Fruit fly (Drosophila melanogaster) whole organism, embryonic: ENCODE data around the gene Vm32E.

Experiments used
- CG10979 ChIP-seq: fragments of 200-800 bp; sonication (Bioruptor generic); optimal IDR thresholded peaks from 2 replicates; lab custom pipeline; 2018; ENCODE audit warnings: missing biosample characterization, mild to moderate bottlenecking, missing genetic modification characterization, moderate library complexity
- CG12219 ChIP-seq: fragments of 200-800 bp; sonication (Bioruptor generic); optimal IDR thresholded peaks from 3 replicates; lab custom pipeline; 2018; ENCODE audit warnings: missing biosample characterization, mild to moderate bottlenecking, missing genetic modification characterization
- CG14050 ChIP-seq: fragments of 200-800 bp; sonication (Bioruptor generic); IDR thresholded peaks from 3 replicates; pipeline ENCODE4 v1.3.6; 2022; ENCODE audit warnings: missing biosample characterization, missing genetic modification characterization
- CG14441 ChIP-seq: fragments of 200-800 bp; sonication (Bioruptor generic); IDR thresholded peaks from 2 replicates; pipeline ENCODE4 v1.3.6; 2022; ENCODE audit warnings: missing biosample characterization, missing genetic modification characterization
- CG1603 ChIP-seq: fragments of 200-800 bp; sonication (Bioruptor generic); optimal IDR thresholded peaks from 2 replicates; lab custom pipeline; 2019; ENCODE audit warnings: missing biosample characterization, mild to moderate bottlenecking, missing genetic modification characterization, moderate library complexity
- CG18262 ChIP-seq: fragments of 200-800 bp; optimal IDR thresholded peaks from 3 replicates; lab custom pipeline; 2019; ENCODE audit warnings: missing biosample characterization, mild to moderate bottlenecking, missing genetic modification characterization, moderate library complexity
- CG4328 ChIP-seq: fragments of 200-800 bp; sonication (Bioruptor generic); optimal IDR thresholded peaks from 3 replicates; lab custom pipeline; 2017; ENCODE audit warnings: missing biosample characterization, missing genetic modification reagents, missing genetic modification characterization
- CG5245 ChIP-seq: fragments of 200-800 bp; sonication (Bioruptor generic); optimal IDR thresholded peaks from 3 replicates; lab custom pipeline; 2016; ENCODE audit warnings: missing biosample characterization, missing genetic modification characterization
- CG6175 ChIP-seq: fragments of 200-800 bp; sonication (Bioruptor generic); IDR thresholded peaks from 3 replicates; pipeline ENCODE4 v1.3.6; 2022; ENCODE audit warnings: missing biosample characterization, missing genetic modification characterization
- CG7745 ChIP-seq: fragments of 200-800 bp; sonication (Bioruptor generic); optimal IDR thresholded peaks from 2 replicates; lab custom pipeline; 2018; ENCODE audit warnings: missing biosample characterization, mild to moderate bottlenecking, missing genetic modification characterization, moderate library complexity
- CG7987 ChIP-seq: fragments of 200-800 bp; sonication (Bioruptor generic); optimal IDR thresholded peaks from 2 replicates; lab custom pipeline; 2018; ENCODE audit warnings: missing biosample characterization, mild to moderate bottlenecking, missing genetic modification characterization, moderate library complexity
- CG8478 ChIP-seq: fragments of >200 bp; optimal IDR thresholded peaks from 2 replicates; lab custom pipeline; 2018
- CG9609 ChIP-seq: fragments of 200-800 bp; sonication (Bioruptor generic); optimal IDR thresholded peaks from 3 replicates; lab custom pipeline; 2016; ENCODE audit warnings: missing biosample characterization, missing genetic modification characterization
- Dad ChIP-seq: fragments of 200-800 bp; sonication (Bioruptor generic); optimal IDR thresholded peaks from 3 replicates; lab custom pipeline; 2016; ENCODE audit warnings: missing biosample characterization, missing genetic modification characterization
- Dfd ChIP-seq, 2 experiments: fragments of >200 bp; optimal IDR thresholded peaks; 2 replicates each; lab custom pipeline; 2017; ENCODE audit warnings: missing biosample characterization in 2 of 2, missing genetic modification characterization in 2 of 2
- Dip2 ChIP-seq: fragments of 200-800 bp; sonication (Bioruptor generic); IDR thresholded peaks from 2 replicates; pipeline ENCODE4 v1.3.6; 2022; ENCODE audit warnings: missing biosample characterization, missing genetic modification characterization
- Doc3 ChIP-seq: fragments of 200-800 bp; sonication (Bioruptor generic); IDR thresholded peaks from 3 replicates; pipeline ENCODE4 v1.3.6; 2022; ENCODE audit warnings: missing biosample characterization, missing genetic modification characterization; ENCODE audit not compliant: partially characterized antibody
- Ets65A ChIP-seq: fragments of 200-800 bp; sonication (Bioruptor generic); peaks from one replicate; lab custom pipeline; 2016; ENCODE audit warnings: missing biosample characterization, missing genetic modification characterization
- GATAe ChIP-seq: fragments of 200-800 bp; sonication (Bioruptor generic); conservative IDR thresholded peaks from 2 replicates; pipeline ENCODE4 v1.3.6; 2022; ENCODE audit warnings: missing biosample characterization, missing genetic modification characterization
- Gsc ChIP-seq: fragments of 200-800 bp; sonication (Bioruptor generic); IDR thresholded peaks from 2 replicates; pipeline ENCODE4 v1.3.6; 2022; ENCODE audit warnings: missing biosample characterization, missing genetic modification characterization
- H15 ChIP-seq: fragments of 200-800 bp; sonication (Bioruptor generic); IDR thresholded peaks from 3 replicates; pipeline ENCODE4 v1.3.6; 2022; ENCODE audit warnings: missing biosample characterization, missing genetic modification characterization
- HHEX ChIP-seq: fragments of 200-800 bp; sonication (Bioruptor generic); optimal IDR thresholded peaks from 3 replicates; lab custom pipeline; 2017; ENCODE audit warnings: missing biosample characterization, mild to moderate bottlenecking, missing genetic modification characterization, missing genetic modification reagents
- HLH3B ChIP-seq: fragments of 200-800 bp; sonication (Bioruptor generic); IDR thresholded peaks from 2 replicates; pipeline ENCODE4 v1.3.6; 2022; ENCODE audit warnings: missing biosample characterization, missing genetic modification characterization
- Mad ChIP-seq: fragments of 200-800 bp; sonication (Bioruptor generic); optimal IDR thresholded peaks from 2 replicates; lab custom pipeline; 2016; ENCODE audit warnings: missing biosample characterization, missing genetic modification characterization
- Meics ChIP-seq: fragments of 200-800 bp; sonication (Bioruptor generic); optimal IDR thresholded peaks from 2 replicates; lab custom pipeline; 2017; ENCODE audit warnings: missing biosample characterization, mild to moderate bottlenecking, missing genetic modification characterization
- Mes4 ChIP-seq: fragments of 200-800 bp; sonication (Bioruptor generic); optimal IDR thresholded peaks from 2 replicates; lab custom pipeline; 2016; ENCODE audit warnings: missing biosample characterization, missing genetic modification characterization
- Sox100B ChIP-seq: fragments of 200-800 bp; sonication (Bioruptor generic); optimal IDR thresholded peaks from 3 replicates; lab custom pipeline; 2018; ENCODE audit warnings: missing biosample characterization, mild to moderate bottlenecking, missing genetic modification characterization
- abd-A ChIP-seq: fragments of 200-800 bp; sonication (Bioruptor generic); optimal IDR thresholded peaks from 3 replicates; lab custom pipeline; 2019; ENCODE audit warnings: missing biosample characterization, mild to moderate bottlenecking, missing genetic modification characterization, moderate library complexity
- ato ChIP-seq: fragments of 200-800 bp; sonication (Bioruptor generic); IDR thresholded peaks from 2 replicates; pipeline ENCODE4 v1.3.6; 2022; ENCODE audit warnings: missing biosample characterization, missing genetic modification characterization; ENCODE audit not compliant: partially characterized antibody
- br ChIP-seq: fragments of >200 bp; optimal IDR thresholded peaks from 2 replicates; lab custom pipeline; 2017
- cg ChIP-seq: fragments of 200-800 bp; sonication (Bioruptor generic); optimal IDR thresholded peaks from 3 replicates; lab custom pipeline; 2019; ENCODE audit warnings: missing biosample characterization, mild to moderate bottlenecking, missing genetic modification characterization, moderate library complexity
- corto ChIP-seq: fragments of 200-800 bp; sonication (Bioruptor generic); optimal IDR thresholded peaks from 2 replicates; lab custom pipeline; 2016; ENCODE audit warnings: missing biosample characterization, mild to moderate bottlenecking, missing genetic modification characterization, moderate library complexity
- cwo ChIP-seq: fragments of 200-800 bp; sonication (Bioruptor generic); optimal IDR thresholded peaks from 3 replicates; lab custom pipeline; 2017; ENCODE audit warnings: missing biosample characterization, missing genetic modification characterization, mild to moderate bottlenecking, moderate library complexity, missing genetic modification reagents
- dysf ChIP-seq: fragments of 200-800 bp; sonication (Bioruptor generic); IDR thresholded peaks from 3 replicates; pipeline ENCODE4 v1.3.6; 2022; ENCODE audit warnings: missing biosample characterization, missing genetic modification characterization
- gsb-n ChIP-seq: fragments of 200-800 bp; sonication (Bioruptor generic); optimal IDR thresholded peaks from 3 replicates; lab custom pipeline; 2018; ENCODE audit warnings: missing biosample characterization, mild to moderate bottlenecking, missing genetic modification characterization
- hkb ChIP-seq, 2 experiments: fragments of 200-800 bp in 1 of 2; fragments of >200 bp in 1 of 2; sonication (Bioruptor generic) in 1 of 2; IDR thresholded peaks in 1 of 2; optimal IDR thresholded peaks in 1 of 2; 2 replicates each; pipeline versions ENCODE4 v1.3.6 to Lab custom; 2017 to 2022; ENCODE audit warnings: missing biosample characterization in 1 of 2, missing genetic modification characterization in 1 of 2
- insv ChIP-seq, 2 experiments: fragments of 200-800 bp; sonication (Bioruptor generic); optimal IDR thresholded peaks; 3 replicates each; lab custom pipeline; 2016 to 2018; ENCODE audit warnings: missing biosample characterization in 2 of 2, missing genetic modification characterization in 2 of 2
- inv ChIP-seq: fragments of 200-800 bp; sonication (Bioruptor generic); IDR thresholded peaks from 2 replicates; pipeline ENCODE4 v1.3.6; 2022; ENCODE audit warnings: missing biosample characterization, missing genetic modification characterization; ENCODE audit not compliant: partially characterized antibody
- odd ChIP-seq: fragments of 200-800 bp; sonication (Bioruptor generic); optimal IDR thresholded peaks from 2 replicates; lab custom pipeline; 2017; ENCODE audit warnings: missing biosample characterization, mild to moderate bottlenecking, missing genetic modification characterization
- onecut ChIP-seq: fragments of 200-800 bp; sonication (Bioruptor generic); IDR thresholded peaks from 2 replicates; pipeline ENCODE4 v1.3.6; 2022; ENCODE audit warnings: missing biosample characterization, missing genetic modification characterization
- pan ChIP-seq, 4 experiments: fragments of >200 bp in 3 of 4; fragments of 200-800 bp in 1 of 4; sonication (Bioruptor generic) in 1 of 4; optimal IDR thresholded peaks in 3 of 4; IDR thresholded peaks in 1 of 4; 2 replicates each; pipeline versions ENCODE4 v1.3.6 to Lab custom; 2017 to 2022; ENCODE audit warnings: missing biosample characterization in 2 of 4, missing genetic modification characterization in 2 of 4, mixed read lengths in 1 of 4
- row ChIP-seq: fragments of 200-800 bp; sonication (Bioruptor generic); IDR thresholded peaks from 3 replicates; pipeline ENCODE4 v1.3.6; 2022; ENCODE audit warnings: missing biosample characterization, missing genetic modification characterization
- run ChIP-seq: fragments of 200-800 bp; sonication (Bioruptor generic); optimal IDR thresholded peaks from 3 replicates; lab custom pipeline; 2018; ENCODE audit warnings: missing biosample characterization, mild to moderate bottlenecking, missing genetic modification characterization
- shn ChIP-seq: fragments of 200-800 bp; sonication (Bioruptor generic); optimal IDR thresholded peaks from 3 replicates; lab custom pipeline; 2016; ENCODE audit warnings: missing biosample characterization, missing genetic modification characterization
- tll ChIP-seq, 2 experiments: fragments of 200-800 bp in 1 of 2; fragments of >200 bp in 1 of 2; sonication (Bioruptor generic) in 1 of 2; optimal IDR thresholded peaks; 2 replicates each; lab custom pipeline; 2017 to 2019; ENCODE audit warnings: missing biosample characterization in 2 of 2, missing genetic modification characterization in 2 of 2, mild to moderate bottlenecking in 1 of 2, moderate library complexity in 1 of 2
- vvl ChIP-seq: fragments of 200-800 bp; sonication (Bioruptor generic); IDR thresholded peaks from 2 replicates; pipeline ENCODE4 v1.3.6; 2022; ENCODE audit warnings: missing biosample characterization, missing genetic modification characterization
- zen ChIP-seq: fragments of 200-800 bp; sonication (Bioruptor generic); optimal IDR thresholded peaks from 3 replicates; lab custom pipeline; 2018; ENCODE audit warnings: missing biosample characterization, mild to moderate bottlenecking, missing genetic modification characterization, moderate library complexity
- zfh2 ChIP-seq: fragments of 200-800 bp; sonication (Bioruptor generic); optimal IDR thresholded peaks from 2 replicates; lab custom pipeline; 2016; ENCODE audit warnings: missing biosample characterization, missing genetic modification characterization

Gene Vm32E

DNA sequence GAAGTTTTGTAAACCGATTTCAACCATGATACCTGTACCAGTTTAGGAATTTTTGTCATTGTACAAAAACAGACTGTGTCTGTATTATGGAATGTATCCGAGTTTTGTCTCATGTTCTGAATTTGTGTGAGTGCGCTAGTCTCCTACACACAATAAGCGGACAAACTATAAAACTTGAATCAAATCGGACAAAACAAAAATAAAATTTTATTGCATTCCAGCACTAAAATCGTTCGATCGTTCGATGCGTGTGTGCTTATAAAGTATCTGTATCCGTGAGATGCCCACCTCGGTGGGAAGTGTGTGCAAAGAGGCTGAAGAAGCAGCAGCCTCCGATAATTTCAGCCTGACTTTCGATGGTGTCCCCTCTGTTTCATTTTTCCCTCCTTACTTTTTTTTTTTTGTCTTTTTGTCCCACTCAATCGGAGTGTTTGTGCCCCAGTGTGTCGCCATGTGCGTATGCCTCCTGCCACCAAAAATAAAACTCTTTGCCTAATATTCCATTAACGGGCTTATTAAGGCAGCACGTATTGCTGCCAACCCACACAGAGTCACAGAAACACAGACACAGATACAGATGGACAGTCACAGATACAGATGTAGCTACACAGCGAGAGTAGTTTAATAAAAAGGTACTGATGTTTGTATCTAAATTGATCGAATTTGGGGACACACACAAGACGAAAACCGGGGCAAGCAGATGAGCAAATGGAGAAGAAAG lies 17.1 kb upstream of the Vm32E start (continued):
- peak; percentile 38 for TF ChIP-seq abd-A (tag; lab: Kevin White, UChicago)
- TF ChIP-seq Ets65A (GFP tag; lab: Kevin White, UChicago): no peak
- no peak for TF ChIP-seq Gsc (GFP tag; lab: Robert Waterston, UW)
- no peak for TF ChIP-seq CG9609 (GFP tag; lab: Kevin White, UChicago)
- no peak for TF ChIP-seq row (GFP tag; lab: Robert Waterston, UW)
- no peak for TF ChIP-seq CG7987
- no peak for TF ChIP-seq HHEX (GFP tag; lab: Kevin White, UChicago)

DNA sequence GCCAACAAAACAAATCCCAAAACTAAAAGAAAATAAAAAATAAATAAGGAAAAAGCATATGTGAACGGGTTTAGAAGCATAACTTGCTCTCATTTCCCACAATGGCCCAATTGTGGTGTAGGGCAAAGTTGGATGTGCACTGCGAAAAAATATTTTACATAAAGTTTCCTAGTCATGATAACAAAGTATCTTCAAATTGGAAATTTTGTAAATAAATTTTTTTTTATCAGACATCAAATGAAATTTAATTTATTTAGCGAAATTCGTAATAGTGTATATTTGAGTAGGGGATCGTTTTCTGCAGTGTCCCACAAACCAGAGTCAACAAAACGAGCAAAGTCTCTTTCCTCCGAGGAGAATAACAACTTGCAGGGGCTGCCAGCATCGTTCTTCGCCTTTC lies 12.7 kb upstream of the Vm32E start:
- TF ChIP-seq cg (no peak), shn (no peak), cwo (no peak), odd (no peak), CG4328 (GFP tag; lab: Kevin White, UChicago) (no peak), H15 (GFP tag; lab: Robert Waterston, UW) (no peak), CG8478 (lab: Kevin White, UChicago) (no peak), dysf (GFP tag; lab: Robert Waterston, UW) (no peak), zen (tag; lab: Kevin White, UChicago) (no peak), GATAe (GFP tag; lab: Robert Waterston, UW) (no peak), insv (GFP tag; optimal IDR thresholded peaks at IDR 0.05; lab: Kevin White, UChicago) (no peak), corto (GFP tag; lab: Kevin White, UChicago) (peak; percentile 17), CG18262 (tag; lab: Kevin White, UChicago) (peak; percentile 36), Doc3 (no peak), CG12219 (GFP tag; lab: Kevin White, UChicago) (no peak), vvl (GFP tag; lab: Robert Waterston, UW) (peak; percentile 31; the same call in 1 of the 2 replicates), CG14441 (GFP tag; lab: Robert Waterston, UW) (no peak), inv (GFP tag; lab: Robert Waterston, UW) (no peak), Mes4 (GFP tag; lab: Kevin White, UChicago) (no peak), run (tag; lab: Kevin White, UChicago) (no peak), CG14050 (GFP tag; lab: Robert Waterston, UW) (no peak), Dfd (GFP tag; optimal IDR thresholded peaks at IDR 0.05; lab: Kevin White, UChicago) (no peak), br (lab: Kevin White, UChicago) (no peak), tll (GFP tag; optimal IDR thresholded peaks at IDR 0.05; lab: Kevin White, UChicago) (no peak), pan (optimal IDR thresholded peaks at IDR 0.05; lab: Kevin White, UChicago) (no peak), pan (GFP tag; optimal IDR thresholded peaks at IDR 0.05 in 1 of 2, IDR thresholded peaks at IDR 0.05 in 1 of 2) (no peak), Meics (GFP tag; lab: Kevin White, UChicago) (no peak), CG6175 (GFP tag; lab: Robert Waterston, UW) (no peak), CG5245 (no peak), Mad (GFP tag; lab: Kevin White, UChicago) (no peak), ato (GFP tag; lab: Robert Waterston, UW) (no peak), CG1603 (peak; percentile 28), onecut (no peak), CG10979 (tag; lab: Kevin White, UChicago) (peak; percentile 47), HLH3B (peak; percentile 43; the same call in 1 of the 2 replicates), zfh2 (GFP tag; lab: Kevin White, UChicago) (no peak), CG7745 (tag; lab: Kevin White, UChicago) (no peak), hkb (optimal IDR thresholded peaks at IDR 0.05; lab: Kevin White, UChicago) (no peak), hkb (GFP tag; IDR thresholded peaks at IDR 0.05; lab: Robert Waterston, UW) (no peak), Dip2 (GFP tag; lab: Robert Waterston, UW) (no peak), gsb-n (tag; lab: Kevin White, UChicago) (no peak), Sox100B (no peak), Dad (GFP tag; lab: Kevin White, UChicago) (no peak)
